Worm (Caenorhabditis elegans) whole organism, L4 larva: ENCODE data around the gene spe-41.

Experiments
- aha-1 ChIP-seq: fragments of 150-350 bp; peaks from one replicate; lab custom pipeline; 2014; ENCODE audit warnings: missing biosample characterization, missing genetic modification characterization
- ama-1 ChIP-seq: fragments of 150-350 bp; optimal IDR thresholded peaks from 2 replicates; lab custom pipeline; 2014; ENCODE audit warnings: inconsistent platforms, mixed read lengths
- attf-4 ChIP-seq: sonication (generic microtip); optimal IDR thresholded peaks from 3 replicates; lab custom pipeline; 2017; ENCODE audit warnings: missing biosample characterization, missing genetic modification characterization
- dmd-8 ChIP-seq: fragments of 200-800 bp; sonication (Bioruptor generic); IDR thresholded peaks from 2 replicates; pipeline ENCODE4 v1.3.6; 2022; ENCODE audit warnings: missing genetic modification characterization, missing compliant biosample characterization
- lim-7 ChIP-seq: fragments of 200-800 bp; sonication (Bioruptor generic); IDR thresholded peaks from 2 replicates; pipeline ENCODE4 v1.3.6; 2022; ENCODE audit warnings: missing genetic modification characterization, missing compliant biosample characterization
- lin-39 ChIP-seq: fragments of 150-350 bp; optimal IDR thresholded peaks from 2 replicates; lab custom pipeline; 2014; ENCODE audit warnings: missing biosample characterization, missing genetic modification reagents, missing genetic modification characterization
- lir-3 ChIP-seq: sonication (generic microtip); optimal IDR thresholded peaks from 2 replicates; lab custom pipeline; 2016; ENCODE audit warnings: mild to moderate bottlenecking, missing genetic modification characterization, missing compliant biosample characterization
- lsy-2 ChIP-seq, 2 experiments: fragments of 150-350 bp in 1 of 2; sonication (generic microtip) in 1 of 2; optimal IDR thresholded peaks; 2 replicates each; lab custom pipeline; 2014 to 2017; ENCODE audit warnings: missing biosample characterization in 2 of 2, missing genetic modification characterization in 2 of 2
- mdt-29 ChIP-seq: fragments of 200-800 bp; sonication (Bioruptor generic); IDR thresholded peaks from 2 replicates; pipeline ENCODE4 v1.3.6; 2022; ENCODE audit warnings: missing genetic modification reagents, missing genetic modification characterization, missing compliant biosample characterization
- nhr-25 ChIP-seq: sonication (generic microtip); optimal IDR thresholded peaks from 2 replicates; lab custom pipeline; 2017; ENCODE audit warnings: missing genetic modification characterization, mild to moderate bottlenecking, missing compliant biosample characterization, antibody characterized with exemption, moderate library complexity, borderline replicate concordance; ENCODE audit not compliant: insufficient read depth
- skn-1 ChIP-seq: fragments of 150-350 bp; optimal IDR thresholded peaks from 2 replicates; lab custom pipeline; 2014; ENCODE audit warnings: missing biosample characterization, missing genetic modification characterization
- snpc-4 ChIP-seq: fragments of 150-350 bp; optimal IDR thresholded peaks from 2 replicates; lab custom pipeline; 2014; ENCODE audit warnings: missing biosample characterization, missing genetic modification characterization

DNA sequence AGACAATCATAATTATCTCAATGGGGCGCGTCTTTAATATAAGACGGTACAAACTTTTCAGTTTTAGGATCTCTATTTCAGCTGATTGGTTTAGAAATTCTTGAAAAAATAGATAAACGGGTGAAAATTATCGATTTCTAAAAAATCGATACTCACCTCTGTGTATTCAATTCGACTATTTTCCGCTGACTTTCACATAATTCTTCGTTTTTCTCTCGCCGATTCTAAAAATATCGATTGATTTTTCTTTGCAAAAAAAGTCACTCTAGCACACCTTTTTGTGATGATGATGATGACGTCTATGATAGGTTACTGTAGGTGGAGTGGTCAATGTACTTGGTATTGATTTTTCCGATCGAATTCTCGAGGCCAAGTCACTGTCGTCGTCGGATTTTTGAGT, 14.2 kb downstream of the spe-41 start:
- no peak for TF ChIP-seq lsy-2 (tag; optimal IDR thresholded peaks at IDR 0.05; lab: Kevin White, UChicago)
- TF ChIP-seq mdt-29: no peak
- TF ChIP-seq skn-1 (tag; lab: Kevin White, UChicago): no peak
- TF ChIP-seq attf-4 (tag; lab: Kevin White, UChicago): no peak
- TF ChIP-seq snpc-4 (tag; lab: Kevin White, UChicago): no peak
- TF ChIP-seq ama-1 (lab: Kevin White, UChicago): no peak
- TF ChIP-seq dmd-8 (GFP tag; lab: Robert Waterston, UW): no peak
- TF ChIP-seq aha-1: no peak
- TF ChIP-seq lim-7 (GFP tag; lab: Robert Waterston, UW): no peak
- no peak for TF ChIP-seq lir-3 (tag; lab: Kevin White, UChicago)
- TF ChIP-seq lin-39 (tag; lab: Kevin White, UChicago): no peak
- no peak for TF ChIP-seq nhr-25 (tag; lab: Kevin White, UChicago)
